Worm (Caenorhabditis elegans) whole organism, L4/young adult: ENCODE results near the gene srab-14.

Experiments
- W03F9.2 ChIP-seq: fragments of 150-350 bp; optimal IDR thresholded peaks from 2 replicates; lab custom pipeline; 2014; ENCODE audit warnings: missing biosample characterization, missing genetic modification characterization
- dao-5 ChIP-seq: sonication (generic microtip); optimal IDR thresholded peaks from 2 replicates; lab custom pipeline; 2016; ENCODE audit warnings: missing genotype, missing genetic modification characterization, moderate library complexity, missing compliant biosample characterization
- him-1 ChIP-seq: sonication (generic microtip); optimal IDR thresholded peaks from 2 replicates; lab custom pipeline; 2016; ENCODE audit warnings: missing genotype, missing genetic modification reagents, missing genetic modification characterization, missing compliant biosample characterization

srab-14 gene

ce11 chrII:7499390-7499789 is at the start of gene srab-14:
Gene srab-14, minus strand, starts transcription at chrII:7499490.
- TF ChIP-seq him-1 (tag; lab: Kevin White, UChicago) = no peak
- no peak for TF ChIP-seq W03F9.2 (tag; lab: Kevin White, UChicago)
- no peak for TF ChIP-seq dao-5 (tag; lab: Kevin White, UChicago)

ce11 chrII:7549035-7549434 is 49.7 kb upstream of the srab-14 start, which contains the start of gene tph-1:
Gene tph-1, plus strand, starts transcription at chrII:7549335.
- TF ChIP-seq W03F9.2 (tag; lab: Kevin White, UChicago) (no peak), dao-5 (tag; lab: Kevin White, UChicago) (no peak), him-1 (tag; lab: Kevin White, UChicago) (no peak)

ce11 chrII:7548044-7548443 is 48.8 kb upstream of the srab-14 start, which contains the start of gene fbxa-224:
Gene fbxa-224, minus strand, starts transcription at chrII:7548144.
- TF ChIP-seq dao-5 (tag; lab: Kevin White, UChicago) (no peak), W03F9.2 (tag; lab: Kevin White, UChicago) (no peak), him-1 (tag; lab: Kevin White, UChicago) (no peak)

- no peak for TF ChIP-seq him-1 (tag; lab: Kevin White, UChicago)
- no peak for TF ChIP-seq W03F9.2 (tag; lab: Kevin White, UChicago)
- TF ChIP-seq dao-5 (tag; lab: Kevin White, UChicago) = no peak
Measured at ce11 chrII:7547269-7547668, 48.0 kb upstream of the srab-14 start.

- TF ChIP-seq him-1 (tag; lab: Kevin White, UChicago) = no peak
- no peak for TF ChIP-seq dao-5 (tag; lab: Kevin White, UChicago)
- no peak for TF ChIP-seq W03F9.2 (tag; lab: Kevin White, UChicago)
Measured at ce11 chrII:7545364-7545763, 46.1 kb upstream of the srab-14 start.

ce11 chrII:7544782-7545181 is 45.5 kb upstream of the srab-14 start:
- TF ChIP-seq him-1 (tag; lab: Kevin White, UChicago) = no peak
- TF ChIP-seq dao-5 (tag; lab: Kevin White, UChicago) = no peak
- TF ChIP-seq W03F9.2 (tag; lab: Kevin White, UChicago) = no peak

- no peak for TF ChIP-seq dao-5 (tag; lab: Kevin White, UChicago)
- no peak for TF ChIP-seq W03F9.2 (tag; lab: Kevin White, UChicago)
- TF ChIP-seq him-1 (tag; lab: Kevin White, UChicago) = no peak
Measured at ce11 chrII:7543808-7544207, 44.5 kb upstream of the srab-14 start, which contains the start of gene rol-8. Gene rol-8, plus strand, starts transcription at chrII:7544108.

ce11 chrII:7542952-7543351 is 43.7 kb upstream of the srab-14 start:
- TF ChIP-seq W03F9.2 (tag; lab: Kevin White, UChicago) = no peak
- TF ChIP-seq dao-5 (tag; lab: Kevin White, UChicago) = no peak
- no peak for TF ChIP-seq him-1 (tag; lab: Kevin White, UChicago)

- no peak for TF ChIP-seq dao-5 (tag; lab: Kevin White, UChicago)
- TF ChIP-seq W03F9.2 (tag; lab: Kevin White, UChicago) = no peak
- no peak for TF ChIP-seq him-1 (tag; lab: Kevin White, UChicago)
Measured at ce11 chrII:7537603-7538230, 38.4 kb upstream of the srab-14 start, which contains the start of gene nfi-1. Gene nfi-1, plus strand, starts transcription at chrII:7538180.

- no peak for TF ChIP-seq him-1 (tag; lab: Kevin White, UChicago)
- TF ChIP-seq dao-5 (tag; lab: Kevin White, UChicago) = no peak
- no peak for TF ChIP-seq W03F9.2 (tag; lab: Kevin White, UChicago)
Measured at ce11 chrII:7534934-7535333, 35.6 kb upstream of the srab-14 start, which contains the start of gene ZK1290.13. Gene ZK1290.13, plus strand, starts transcription at chrII:7535006.

- no peak for TF ChIP-seq him-1 (tag; lab: Kevin White, UChicago)
- TF ChIP-seq dao-5 (tag; lab: Kevin White, UChicago) = no peak
- TF ChIP-seq W03F9.2 (tag; lab: Kevin White, UChicago) = no peak
Measured at ce11 chrII:7534369-7534768, 35.1 kb upstream of the srab-14 start, which contains the start of gene wrt-10. Gene wrt-10, minus strand, starts transcription at chrII:7534563.

ce11 chrII:7531478-7531877 is 32.2 kb upstream of the srab-14 start:
- no peak for TF ChIP-seq dao-5 (tag; lab: Kevin White, UChicago)
- no peak for TF ChIP-seq him-1 (tag; lab: Kevin White, UChicago)
- no peak for TF ChIP-seq W03F9.2 (tag; lab: Kevin White, UChicago)

ce11 chrII:7530944-7531343 is 31.7 kb upstream of the srab-14 start, which contains the start of gene wrt-1:
Gene wrt-1, plus strand, starts transcription at chrII:7530996.
- TF ChIP-seq him-1 (tag; lab: Kevin White, UChicago) = no peak
